Worm (Caenorhabditis elegans) whole organism, L1 larva: Measurements from ENCODE around the gene srt-22.

Experiments used
- C04F5.9 ChIP-seq: sonication (generic microtip); optimal IDR thresholded peaks from 2 replicates; lab custom pipeline; 2016; ENCODE audit warnings: missing genetic modification characterization, missing compliant biosample characterization
- C16A3.4 ChIP-seq: fragments of 150-350 bp; optimal IDR thresholded peaks from 2 replicates; lab custom pipeline; 2014; ENCODE audit warnings: missing biosample characterization, missing genetic modification characterization
- Y116A8C.19 ChIP-seq: sonication (generic microtip); optimal IDR thresholded peaks from 2 replicates; lab custom pipeline; 2016; ENCODE audit warnings: missing compliant biosample characterization, missing genetic modification characterization, borderline replicate concordance
- ama-1 ChIP-seq: fragments of 150-350 bp; optimal IDR thresholded peaks from 2 replicates; lab custom pipeline; 2014
- blmp-1 ChIP-seq: fragments of 150-350 bp; optimal IDR thresholded peaks from 2 replicates; lab custom pipeline; 2014; ENCODE audit warnings: missing biosample characterization, missing genetic modification characterization
- ceh-63 ChIP-seq: fragments of 200-800 bp; sonication (Bioruptor generic); optimal IDR thresholded peaks from 2 replicates; lab custom pipeline; 2018; ENCODE audit warnings: mild to moderate bottlenecking, missing genetic modification characterization, missing compliant biosample characterization
- ces-1 ChIP-seq: fragments of 150-350 bp; optimal IDR thresholded peaks from 2 replicates; lab custom pipeline; 2014; ENCODE audit warnings: missing biosample characterization, missing genetic modification reagents, missing genetic modification characterization
- dpl-1 ChIP-seq, 3 experiments: fragments of 150-350 bp in 2 of 3; sonication (generic microtip) in 1 of 3; optimal IDR thresholded peaks; 2 replicates each; lab custom pipeline; 2014 to 2017; ENCODE audit warnings: missing biosample characterization in 3 of 3, missing genetic modification characterization in 3 of 3, missing genetic modification reagents in 3 of 3
- efl-1 ChIP-seq, 4 experiments: fragments of 150-350 bp; optimal IDR thresholded peaks in 3 of 4; peaks in 1 of 4; 1 replicate in 1 of 4; 2 replicates in 3 of 4; lab custom pipeline; 2014; ENCODE audit warnings: missing biosample characterization in 2 of 4, missing genetic modification characterization in 2 of 4, missing genetic modification reagents in 2 of 4
- elt-2 ChIP-seq: sonication (generic microtip); optimal IDR thresholded peaks from 2 replicates; lab custom pipeline; 2016; ENCODE audit warnings: missing genetic modification characterization, mild to moderate bottlenecking, inconsistent platforms, missing compliant biosample characterization, missing genetic modification reagents
- elt-3 ChIP-seq, 6 experiments: fragments of 150-350 bp in 1 of 6; sonication (generic microtip); optimal IDR thresholded peaks; 2 replicates each; lab custom pipeline; 2017 to 2018; ENCODE audit warnings: missing biosample characterization in 6 of 6, missing genetic modification characterization in 6 of 6, inconsistent platforms in 1 of 6
- fkh-8 ChIP-seq: sonication (generic microtip); optimal IDR thresholded peaks from 2 replicates; lab custom pipeline; 2016; ENCODE audit warnings: mild to moderate bottlenecking, missing genetic modification characterization, missing compliant biosample characterization
- grh-1 ChIP-seq: fragments of 200-800 bp; sonication (Bioruptor generic); IDR thresholded peaks from 2 replicates; pipeline ENCODE4 v1.3.6; 2022; ENCODE audit warnings: missing genetic modification reagents, missing genetic modification characterization, missing compliant biosample characterization
- hlh-17 ChIP-seq: fragments of 200-800 bp; sonication (Bioruptor generic); optimal IDR thresholded peaks from 2 replicates; lab custom pipeline; 2018; ENCODE audit warnings: missing genetic modification characterization, mild to moderate bottlenecking, missing compliant biosample characterization, moderate library complexity, borderline replicate concordance
- hlh-4 ChIP-seq: sonication (generic microtip); optimal IDR thresholded peaks from 2 replicates; lab custom pipeline; 2016; ENCODE audit warnings: mild to moderate bottlenecking, missing genetic modification characterization, missing compliant biosample characterization
- irx-1 ChIP-seq: sonication (generic microtip); optimal IDR thresholded peaks from 2 replicates; lab custom pipeline; 2016; ENCODE audit warnings: missing genetic modification characterization, missing compliant biosample characterization
- isw-1 ChIP-seq: fragments of 200-800 bp; sonication (Bioruptor generic); IDR thresholded peaks from 2 replicates; pipeline ENCODE4 v1.3.6; 2022; ENCODE audit warnings: missing genetic modification characterization, missing compliant biosample characterization
- jun-1 ChIP-seq: fragments of 150-350 bp; optimal IDR thresholded peaks from 2 replicates; lab custom pipeline; 2014; ENCODE audit warnings: missing biosample characterization, missing genetic modification reagents, missing genetic modification characterization
- lin-15B ChIP-seq: fragments of 150-350 bp; sonication (generic microtip); optimal IDR thresholded peaks from 3 replicates; lab custom pipeline; 2014; ENCODE audit warnings: missing biosample characterization, missing genetic modification characterization
- lin-39 ChIP-seq: fragments of 150-350 bp; optimal IDR thresholded peaks from 2 replicates; lab custom pipeline; 2014; ENCODE audit warnings: missing biosample characterization, missing genetic modification reagents, missing genetic modification characterization
- lir-3 ChIP-seq: sonication (generic microtip); optimal IDR thresholded peaks from 2 replicates; lab custom pipeline; 2016; ENCODE audit warnings: mild to moderate bottlenecking, missing genetic modification characterization, moderate library complexity, missing compliant biosample characterization; ENCODE audit not compliant: poor library complexity
- nhr-11 ChIP-seq: fragments of 150-350 bp; optimal IDR thresholded peaks from 2 replicates; lab custom pipeline; 2014; ENCODE audit warnings: missing biosample characterization, missing genetic modification characterization
- nhr-12 ChIP-seq: sonication (generic microtip); optimal IDR thresholded peaks from 2 replicates; lab custom pipeline; 2017; ENCODE audit warnings: missing biosample characterization, missing genetic modification characterization
- nhr-237 ChIP-seq: fragments of 150-350 bp; optimal IDR thresholded peaks from 2 replicates; lab custom pipeline; 2014; ENCODE audit warnings: missing biosample characterization, missing genetic modification characterization
- nhr-28 ChIP-seq: fragments of 150-350 bp; optimal IDR thresholded peaks from 2 replicates; lab custom pipeline; 2014; ENCODE audit warnings: missing biosample characterization, missing genetic modification characterization
- nhr-47 ChIP-seq: sonication (generic microtip); optimal IDR thresholded peaks from 2 replicates; lab custom pipeline; 2016; ENCODE audit warnings: mild to moderate bottlenecking, missing genetic modification characterization, moderate library complexity, missing compliant biosample characterization
- nhr-71 ChIP-seq: sonication (generic microtip); optimal IDR thresholded peaks from 2 replicates; lab custom pipeline; 2016; ENCODE audit warnings: mild to moderate bottlenecking, missing genetic modification characterization, moderate library complexity, missing compliant biosample characterization
- nhr-76 ChIP-seq: sonication (generic microtip); optimal IDR thresholded peaks from 2 replicates; lab custom pipeline; 2017; ENCODE audit warnings: missing biosample characterization, missing genetic modification characterization
- nhr-77 ChIP-seq: fragments of 150-350 bp; optimal IDR thresholded peaks from 2 replicates; lab custom pipeline; 2014; ENCODE audit warnings: missing biosample characterization, missing genetic modification characterization
- nhr-84 ChIP-seq: sonication (generic microtip); optimal IDR thresholded peaks from 2 replicates; lab custom pipeline; 2017; ENCODE audit warnings: missing biosample characterization, missing genetic modification characterization
- nhr-85 ChIP-seq: sonication (generic microtip); peaks from one replicate; lab custom pipeline; 2016; ENCODE audit warnings: missing genetic modification characterization, inconsistent platforms, missing compliant biosample characterization
- pax-3 ChIP-seq: fragments of 200-800 bp; sonication (Bioruptor generic); optimal IDR thresholded peaks from 2 replicates; lab custom pipeline; 2018; ENCODE audit warnings: mild to moderate bottlenecking, missing genetic modification characterization, moderate library complexity, missing compliant biosample characterization
- rnt-1 ChIP-seq: sonication (generic microtip); optimal IDR thresholded peaks from 2 replicates; lab custom pipeline; 2016; ENCODE audit warnings: mild to moderate bottlenecking, missing genetic modification characterization, moderate library complexity, missing compliant biosample characterization
- skn-1 ChIP-seq: fragments of 150-350 bp; optimal IDR thresholded peaks from 2 replicates; lab custom pipeline; 2014; ENCODE audit warnings: missing biosample characterization, missing genetic modification characterization
- snu-23 ChIP-seq: sonication (generic microtip); optimal IDR thresholded peaks from 2 replicates; lab custom pipeline; 2016; ENCODE audit warnings: missing genetic modification characterization, missing compliant biosample characterization
- sox-4 ChIP-seq: sonication (generic microtip); optimal IDR thresholded peaks from 2 replicates; lab custom pipeline; 2016; ENCODE audit warnings: missing genetic modification characterization, missing compliant biosample characterization
- sptf-1 ChIP-seq: fragments of 150-350 bp; optimal IDR thresholded peaks from 2 replicates; lab custom pipeline; 2014; ENCODE audit warnings: missing biosample characterization, missing genetic modification characterization
- tbx-2 ChIP-seq: sonication (generic microtip); optimal IDR thresholded peaks from 2 replicates; lab custom pipeline; 2016; ENCODE audit warnings: missing genetic modification characterization, missing compliant biosample characterization
- tlp-1 ChIP-seq: fragments of 150-350 bp; optimal IDR thresholded peaks from 2 replicates; lab custom pipeline; 2014; ENCODE audit warnings: missing biosample characterization, missing genetic modification characterization
- unc-30 ChIP-seq: sonication (generic microtip); optimal IDR thresholded peaks from 2 replicates; lab custom pipeline; 2017; ENCODE audit warnings: missing biosample characterization, missing genetic modification characterization
- unc-62 ChIP-seq: fragments of 150-350 bp; optimal IDR thresholded peaks from 2 replicates; lab custom pipeline; 2014; ENCODE audit warnings: missing biosample characterization, missing genetic modification reagents, missing genetic modification characterization
- unc-86 ChIP-seq: sonication (generic microtip); optimal IDR thresholded peaks from 2 replicates; lab custom pipeline; 2016; ENCODE audit warnings: missing genetic modification characterization, missing compliant biosample characterization
- xbp-1 ChIP-seq: sonication (generic microtip); optimal IDR thresholded peaks from 2 replicates; lab custom pipeline; 2016; ENCODE audit warnings: missing genetic modification characterization, missing compliant biosample characterization
- zip-4 ChIP-seq: fragments of 200-800 bp; sonication (Bioruptor generic); optimal IDR thresholded peaks from 2 replicates; lab custom pipeline; 2018; ENCODE audit warnings: mild to moderate bottlenecking, missing genetic modification characterization, moderate library complexity, missing compliant biosample characterization
- ztf-4 ChIP-seq: fragments of 150-350 bp; optimal IDR thresholded peaks from 2 replicates; lab custom pipeline; 2014; ENCODE audit warnings: missing biosample characterization, missing genetic modification characterization

The srt-22 gene

ce11 chrV:15309011-15309410 lies 6.7 kb downstream of the srt-22 start, which contains the start of gene srz-10:
Gene srz-10, minus strand, starts transcription at chrV:15309098.
- no peak for TF ChIP-seq snu-23
- TF ChIP-seq nhr-237 (tag; lab: Kevin White, UChicago) = no peak
- TF ChIP-seq nhr-11 (tag; lab: Kevin White, UChicago) = no peak
- TF ChIP-seq isw-1 (GFP tag; lab: Robert Waterston, UW) = no peak
- TF ChIP-seq elt-2 (tag; lab: Kevin White, UChicago) = no peak
- peak; percentile 98 for TF ChIP-seq hlh-4 (tag; lab: Kevin White, UChicago)
- TF ChIP-seq skn-1 (tag; lab: Kevin White, UChicago) = no peak
- TF ChIP-seq elt-3 (tag; optimal IDR thresholded peaks at IDR 0.05; lab: Kevin White, UChicago) = no peak
- TF ChIP-seq nhr-47 (tag; lab: Kevin White, UChicago) = peak; percentile 42
- no peak for TF ChIP-seq Y116A8C.19
- no peak for TF ChIP-seq ces-1 (GFP tag; lab: Kevin White, UChicago)
- TF ChIP-seq nhr-71 = peak; percentile 47
- peak; percentile 64 for TF ChIP-seq fkh-8 (tag; lab: Kevin White, UChicago)
- no peak for TF ChIP-seq sox-4
- no peak for TF ChIP-seq hlh-17 (GFP tag; lab: Kevin White, UChicago)
- no peak for TF ChIP-seq irx-1 (tag; lab: Kevin White, UChicago)
- no peak for TF ChIP-seq nhr-84 (tag; lab: Kevin White, UChicago)
- TF ChIP-seq efl-1 (optimal IDR thresholded peaks at IDR 0.05; lab: Kevin White, UChicago) = no peak
- TF ChIP-seq efl-1 (GFP tag; optimal IDR thresholded peaks at IDR 0.05 in 1 of 2; lab: Kevin White, UChicago) = no peak
- no peak for TF ChIP-seq lin-15B (tag; lab: Kevin White, UChicago)
- TF ChIP-seq unc-30 (tag; lab: Kevin White, UChicago) = no peak
- TF ChIP-seq lir-3 (tag; lab: Kevin White, UChicago) = no peak

- TF ChIP-seq pax-3 (tag; lab: Kevin White, UChicago) = peak; percentile 66
- no peak for TF ChIP-seq unc-86
- no peak for TF ChIP-seq lin-39 (tag; lab: Kevin White, UChicago)
Measured at ce11 chrV:15306745-15307144, 9.0 kb downstream of the srt-22 start, which contains the start of gene T26H8.4. Gene T26H8.4, minus strand, starts transcription at chrV:15306845.

- TF ChIP-seq nhr-28 (no peak), isw-1 (GFP tag; lab: Robert Waterston, UW) (no peak), rnt-1 (tag; lab: Kevin White, UChicago) (no peak), pax-3 (tag; lab: Kevin White, UChicago) (peak; percentile 46)
Measured at ce11 chrV:15305502-15305901, 10.2 kb downstream of the srt-22 start, which contains the start of gene T26H8.5. Gene T26H8.5, minus strand, starts transcription at chrV:15305602.

ce11 chrV:15303625-15304024 lies 12.1 kb downstream of the srt-22 start, which contains the start of gene srx-48:
Gene srx-48, minus strand, starts transcription at chrV:15303725.
- TF ChIP-seq pax-3 (tag; lab: Kevin White, UChicago) (peak; percentile 67), nhr-85 (tag; lab: Kevin White, UChicago) (no peak)

- TF ChIP-seq ama-1 (no peak), tlp-1 (peak; percentile 83), ceh-63 (no peak), dpl-1 (GFP tag; optimal IDR thresholded peaks at IDR 0.05; lab: Kevin White, UChicago) (no peak), zip-4 (GFP tag; lab: Kevin White, UChicago) (no peak), unc-62 (GFP tag; lab: Kevin White, UChicago) (no peak), C04F5.9 (tag; lab: Kevin White, UChicago) (no peak), elt-3 (tag; optimal IDR thresholded peaks at IDR 0.05; lab: Kevin White, UChicago) (no peak), lin-15B (tag; lab: Kevin White, UChicago) (no peak), nhr-12 (no peak), C16A3.4 (tag; lab: Kevin White, UChicago) (no peak), nhr-76 (tag; lab: Kevin White, UChicago) (no peak), efl-1 (optimal IDR thresholded peaks at IDR 0.05; lab: Kevin White, UChicago) (no peak), efl-1 (GFP tag; optimal IDR thresholded peaks at IDR 0.05 in 1 of 2; lab: Kevin White, UChicago) (peak in 1 of 2 experiments; percentile 37), sox-4 (no peak), blmp-1 (no peak), grh-1 (GFP tag; lab: Robert Waterston, UW) (no peak), jun-1 (tag; lab: Kevin White, UChicago) (peak; percentile 75), xbp-1 (tag; lab: Kevin White, UChicago) (no peak), ztf-4 (tag; lab: Kevin White, UChicago) (no peak), tbx-2 (tag; lab: Kevin White, UChicago) (no peak), nhr-77 (tag; lab: Kevin White, UChicago) (no peak), nhr-11 (tag; lab: Kevin White, UChicago) (no peak), sptf-1 (no peak), nhr-28 (no peak), isw-1 (GFP tag; lab: Robert Waterston, UW) (no peak)
Measured at ce11 chrV:15298597-15298996, 17.1 kb downstream of the srt-22 start, which contains the start of gene cpr-3. Gene cpr-3, minus strand, starts transcription at chrV:15298700.
